Fruit fly (Drosophila melanogaster): ENCODE results near the gene CG7560.

dm6 chr3L:11400673-11401186 is 24.2 kb upstream of the CG7560 start:
- TF ChIP-seq EcR (GFP tag; optimal IDR thresholded peaks at IDR 0.05) (no peak), pan (optimal IDR thresholded peaks at IDR 0.05) (no peak), Dll (optimal IDR thresholded peaks at IDR 0.05) (no peak), usp (GFP tag; optimal IDR thresholded peaks at IDR 0.05) (no peak), CG8478 (optimal IDR thresholded peaks at IDR 0.05) (no peak), psq (optimal IDR thresholded peaks at IDR 0.05) (no peak)
